Fruit fly (Drosophila melanogaster) Kc167 (cell line): Measurements from ENCODE around the gene IntS11.

ENCODE experiments used
- Myc ChIP-seq: fragments of >200 bp; optimal IDR thresholded peaks from 2 replicates; lab custom pipeline; 2017; ENCODE audit warnings: missing external identifiers
- Sin3A ChIP-seq: fragments of >200 bp; optimal IDR thresholded peaks from 2 replicates; lab custom pipeline; 2018; ENCODE audit warnings: missing external identifiers
- h ChIP-seq: fragments of >200 bp; optimal IDR thresholded peaks from 3 replicates; lab custom pipeline; 2018; ENCODE audit warnings: missing external identifiers
- insv ChIP-seq: fragments of >200 bp; optimal IDR thresholded peaks from 3 replicates; lab custom pipeline; 2018; ENCODE audit warnings: missing external identifiers
- psq ChIP-seq: fragments of >200 bp; optimal IDR thresholded peaks from 2 replicates; lab custom pipeline; 2017; ENCODE audit warnings: missing external identifiers
- ttk ChIP-seq: sonication (Bioruptor generic); optimal IDR thresholded peaks from 2 replicates; lab custom pipeline; 2017; ENCODE audit warnings: missing external identifiers

Gene IntS11

dm6 chr3R:29715277-29715676 lies 29.9 kb upstream of the IntS11 start, which contains the start of gene Dup99B:
TSS of gene Dup99B (minus strand) at chr3R:29715377.
- TF ChIP-seq psq: no peak
- TF ChIP-seq h (lab: Kevin White, UChicago): no peak
- TF ChIP-seq ttk: no peak
- TF ChIP-seq Myc (lab: Kevin White, UChicago): no peak
- TF ChIP-seq insv (lab: Kevin White, UChicago): no peak
- TF ChIP-seq Sin3A (lab: Kevin White, UChicago): no peak

dm6 chr3R:29716043-29716781 lies 28.9 kb upstream of the IntS11 start:
- TF ChIP-seq h (lab: Kevin White, UChicago) (no peak), Myc (lab: Kevin White, UChicago) (no peak), ttk (no peak), Sin3A (lab: Kevin White, UChicago) (no peak), insv (lab: Kevin White, UChicago) (no peak), psq (no peak)

dm6 chr3R:29716782-29717317 lies 28.3 kb upstream of the IntS11 start, which contains the start of gene Obp99b:
TSS of gene Obp99b (minus strand) at chr3R:29716896.
- TF ChIP-seq h (lab: Kevin White, UChicago) (peak; percentile 99), Myc (lab: Kevin White, UChicago) (no peak), Sin3A (lab: Kevin White, UChicago) (no peak), insv (lab: Kevin White, UChicago) (no peak), psq (no peak)

- TF ChIP-seq insv (lab: Kevin White, UChicago) (no peak), ttk (no peak)
These were observed 27.6 kb upstream of the IntS11 start for dm6 chr3R:29717519-29717918.

dm6 chr3R:29718363-29718762 lies 26.8 kb upstream of the IntS11 start, which contains the start of gene CG15506:
TSS of gene CG15506 (plus strand) at chr3R:29718663.
- no peak for TF ChIP-seq insv (lab: Kevin White, UChicago)
- TF ChIP-seq Sin3A (lab: Kevin White, UChicago): no peak
- TF ChIP-seq ttk: no peak
- TF ChIP-seq psq: no peak
- no peak for TF ChIP-seq Myc (lab: Kevin White, UChicago)
- no peak for TF ChIP-seq h (lab: Kevin White, UChicago)

dm6 chr3R:29722238-29722637 lies 22.9 kb upstream of the IntS11 start, which contains the start of gene CG34296:
TSS of gene CG34296 (plus strand) at chr3R:29722538.
- no peak for TF ChIP-seq h (lab: Kevin White, UChicago)
- TF ChIP-seq psq: no peak
- no peak for TF ChIP-seq ttk
- no peak for TF ChIP-seq Sin3A (lab: Kevin White, UChicago)
- no peak for TF ChIP-seq Myc (lab: Kevin White, UChicago)
- TF ChIP-seq insv (lab: Kevin White, UChicago): no peak

dm6 chr3R:29723048-29723656 lies 22.0 kb upstream of the IntS11 start, which contains the start of gene Pcd:
TSS of gene Pcd (plus strand) at chr3R:29723163.
- TF ChIP-seq Sin3A (lab: Kevin White, UChicago): no peak
- TF ChIP-seq h (lab: Kevin White, UChicago): no peak
- TF ChIP-seq insv (lab: Kevin White, UChicago): no peak
- no peak for TF ChIP-seq ttk
- TF ChIP-seq psq: no peak
- TF ChIP-seq Myc (lab: Kevin White, UChicago): no peak

DNA sequence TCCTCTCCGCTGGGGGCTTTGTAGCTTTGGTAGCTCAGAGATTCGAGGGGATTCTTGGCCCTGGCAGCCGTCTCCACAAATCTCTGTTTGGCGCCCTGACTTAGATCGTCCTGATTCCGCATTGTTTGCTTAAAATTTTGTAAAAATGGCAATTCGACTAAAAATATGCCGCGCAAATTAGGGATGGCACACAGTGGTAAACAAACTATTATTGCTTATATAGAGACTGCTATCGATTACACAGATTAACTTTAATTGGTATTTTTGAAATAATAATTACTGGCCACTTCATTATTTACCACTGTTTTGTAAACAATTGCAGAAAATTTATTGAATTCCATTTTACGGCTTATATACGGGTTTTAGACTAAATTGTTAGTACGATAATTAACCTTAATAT lies 20.4 kb upstream of the IntS11 start, which contains the start of the genes Naa40 and CG18731:
Gene Naa40 (minus strand): TSS at position 206 of the 400 bp plus-strand sequence.
Gene CG18731 (plus strand): TSS at position 283 of the 400 bp plus-strand sequence.
- TF ChIP-seq insv (lab: Kevin White, UChicago) (no peak), psq (no peak), h (lab: Kevin White, UChicago) (no peak), Myc (lab: Kevin White, UChicago) (no peak)

DNA sequence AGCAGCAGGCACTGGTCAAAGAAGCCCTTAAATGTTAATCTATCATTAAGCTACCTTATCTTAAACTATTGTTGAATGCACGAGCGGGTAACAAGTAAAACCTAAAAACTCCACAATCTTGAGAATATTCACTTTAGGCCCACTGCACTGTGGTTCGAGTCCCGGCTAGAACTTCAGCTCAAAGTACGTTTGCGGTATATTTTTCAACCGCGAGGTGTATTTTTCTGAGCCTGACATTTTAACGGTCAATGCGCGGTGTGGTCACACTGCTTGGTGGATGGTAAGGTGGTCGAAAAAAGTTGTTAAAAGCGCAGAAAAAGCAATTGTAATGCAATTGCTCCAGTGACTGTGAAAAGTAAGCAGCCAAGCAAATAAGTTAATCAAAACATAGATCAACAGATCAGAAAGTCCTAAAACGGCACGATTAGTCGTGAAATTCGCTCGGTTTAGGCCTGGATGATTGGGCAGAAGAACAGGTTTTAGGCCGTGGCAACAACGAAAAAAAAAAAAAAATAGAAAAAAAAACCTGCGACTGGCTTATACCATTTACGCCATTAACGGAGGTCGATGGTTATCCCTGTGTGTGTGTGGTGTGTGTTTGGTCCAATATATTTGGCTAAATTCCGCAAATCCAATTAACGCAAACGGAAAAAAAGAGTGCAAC lies 19.4 kb upstream of the IntS11 start, which contains the start of gene Kul:
Gene Kul (plus strand): TSS at position 254 of the 664 bp plus-strand sequence.
- TF ChIP-seq Myc (lab: Kevin White, UChicago): no peak
- no peak for TF ChIP-seq h (lab: Kevin White, UChicago)
- no peak for TF ChIP-seq insv (lab: Kevin White, UChicago)
- no peak for TF ChIP-seq psq
- no peak for TF ChIP-seq ttk
- TF ChIP-seq Sin3A (lab: Kevin White, UChicago): no peak

dm6 chr3R:29726277-29726676 lies 18.9 kb upstream of the IntS11 start:
- no peak for TF ChIP-seq insv (lab: Kevin White, UChicago)
- TF ChIP-seq Sin3A (lab: Kevin White, UChicago): no peak
- TF ChIP-seq h (lab: Kevin White, UChicago): no peak
- TF ChIP-seq ttk: no peak
- TF ChIP-seq Myc (lab: Kevin White, UChicago): no peak
- TF ChIP-seq psq: no peak

- no peak for TF ChIP-seq ttk
- no peak for TF ChIP-seq Myc (lab: Kevin White, UChicago)
- TF ChIP-seq psq: no peak
- no peak for TF ChIP-seq h (lab: Kevin White, UChicago)
- no peak for TF ChIP-seq Sin3A (lab: Kevin White, UChicago)
- TF ChIP-seq insv (lab: Kevin White, UChicago): no peak
These were observed 8.5 kb upstream of the IntS11 start, which contains the start of the genes CG7601 and CIA30 for dm6 chr3R:29736678-29737093. TSS of gene CG7601 (minus strand) at chr3R:29736745. TSS of gene CIA30 (plus strand) at chr3R:29736965.
